Worm (Caenorhabditis elegans): ENCODE measurements around the gene syd-9.

ce11 chrX:7256891-7257290, 39.0 kb downstream of the syd-9 start, which contains the start of gene F46H5.5:
- TF ChIP-seq dao-5 (tag; optimal IDR thresholded peaks at IDR 0.05) (no peak), him-1 (tag; optimal IDR thresholded peaks at IDR 0.05) (no peak), W03F9.2 (tag; optimal IDR thresholded peaks at IDR 0.05) (no peak)

All from whole organism, L4/young adult.